Worm (Caenorhabditis elegans) whole organism, late embryonic: ENCODE results near the gene K10B3.1.

Source experiments
- K02D7.2 ChIP-seq: sonication (generic microtip); optimal IDR thresholded peaks from 2 replicates; lab custom pipeline; 2017; ENCODE audit warnings: mild to moderate bottlenecking, missing genetic modification characterization, missing compliant biosample characterization
- T23F11.4 ChIP-seq: fragments of 200-800 bp; sonication (Bioruptor generic); optimal IDR thresholded peaks from 2 replicates; lab custom pipeline; 2018; ENCODE audit warnings: mild to moderate bottlenecking, missing genetic modification characterization, missing compliant biosample characterization
- ahr-1 ChIP-seq: sonication (generic microtip); optimal IDR thresholded peaks from 2 replicates; lab custom pipeline; 2016; ENCODE audit warnings: missing genetic modification characterization, missing compliant biosample characterization
- ceh-22 ChIP-seq: sonication (generic microtip); optimal IDR thresholded peaks from 2 replicates; lab custom pipeline; 2017; ENCODE audit warnings: missing biosample characterization, missing genetic modification characterization
- ceh-24 ChIP-seq: sonication (generic microtip); optimal IDR thresholded peaks from 2 replicates; lab custom pipeline; 2016; ENCODE audit warnings: mild to moderate bottlenecking, missing genetic modification characterization, missing compliant biosample characterization
- ceh-31 ChIP-seq: sonication (generic microtip); optimal IDR thresholded peaks from 2 replicates; lab custom pipeline; 2016; ENCODE audit warnings: missing genetic modification characterization, missing compliant biosample characterization
- ceh-34 ChIP-seq: sonication (generic microtip); optimal IDR thresholded peaks from 2 replicates; lab custom pipeline; 2016; ENCODE audit warnings: mild to moderate bottlenecking, missing genetic modification characterization, missing compliant biosample characterization
- ceh-48 ChIP-seq: sonication (generic microtip); optimal IDR thresholded peaks from 2 replicates; lab custom pipeline; 2016; ENCODE audit warnings: missing genetic modification characterization, inconsistent platforms, missing compliant biosample characterization
- ceh-6 ChIP-seq: fragments of 200-800 bp; sonication (Bioruptor generic); optimal IDR thresholded peaks from 2 replicates; lab custom pipeline; 2018; ENCODE audit warnings: mild to moderate bottlenecking, missing genetic modification characterization, missing compliant biosample characterization
- ceh-9 ChIP-seq: sonication (generic microtip); optimal IDR thresholded peaks from 2 replicates; lab custom pipeline; 2016; ENCODE audit warnings: mild to moderate bottlenecking, missing genetic modification characterization, inconsistent platforms, missing compliant biosample characterization
- fax-1 ChIP-seq: sonication (generic microtip); optimal IDR thresholded peaks from 2 replicates; lab custom pipeline; 2016; ENCODE audit warnings: missing genotype, missing genetic modification characterization, missing compliant biosample characterization
- fkh-10 ChIP-seq: fragments of 150-350 bp; optimal IDR thresholded peaks from 2 replicates; lab custom pipeline; 2014; ENCODE audit warnings: missing biosample characterization, missing genetic modification reagents, missing genetic modification characterization
- fkh-6 ChIP-seq: sonication (generic microtip); optimal IDR thresholded peaks from 2 replicates; lab custom pipeline; 2016; ENCODE audit warnings: missing genetic modification characterization, missing compliant biosample characterization
- hlh-13 ChIP-seq: fragments of 200-800 bp; sonication (Bioruptor generic); optimal IDR thresholded peaks from 2 replicates; lab custom pipeline; 2018; ENCODE audit warnings: mild to moderate bottlenecking, missing genetic modification characterization, missing compliant biosample characterization
- hlh-30 ChIP-seq: sonication (generic microtip); optimal IDR thresholded peaks from 2 replicates; lab custom pipeline; 2017; ENCODE audit warnings: antibody characterized with exemption, missing genetic modification characterization, missing compliant biosample characterization; ENCODE audit not compliant: insufficient read depth
- hlh-6 ChIP-seq: sonication (generic microtip); optimal IDR thresholded peaks from 2 replicates; lab custom pipeline; 2016; ENCODE audit warnings: missing genotype, missing genetic modification characterization, missing compliant biosample characterization
- hlh-8 ChIP-seq: sonication (generic microtip); optimal IDR thresholded peaks from 2 replicates; lab custom pipeline; 2016; ENCODE audit warnings: missing genotype, missing genetic modification characterization, missing compliant biosample characterization
- lin-11 ChIP-seq: fragments of 200-800 bp; sonication (Bioruptor generic); optimal IDR thresholded peaks from 2 replicates; lab custom pipeline; 2018; ENCODE audit warnings: mild to moderate bottlenecking, missing genetic modification characterization, missing compliant biosample characterization
- mec-3 ChIP-seq: sonication (generic microtip); optimal IDR thresholded peaks from 2 replicates; lab custom pipeline; 2016; ENCODE audit warnings: borderline replicate concordance, missing genetic modification characterization, missing compliant biosample characterization
- nfya-1 ChIP-seq: sonication (generic microtip); optimal IDR thresholded peaks from 2 replicates; lab custom pipeline; 2017; ENCODE audit warnings: missing genetic modification characterization, mild to moderate bottlenecking, missing compliant biosample characterization, antibody characterized with exemption, moderate library complexity
- nhr-11 ChIP-seq: fragments of 150-350 bp; optimal IDR thresholded peaks from 2 replicates; lab custom pipeline; 2014; ENCODE audit warnings: missing biosample characterization, missing genetic modification characterization
- npax-4 ChIP-seq: sonication (generic microtip); optimal IDR thresholded peaks from 2 replicates; lab custom pipeline; 2016; ENCODE audit warnings: missing genetic modification characterization, missing compliant biosample characterization
- pat-9 ChIP-seq: fragments of 200-800 bp; sonication (Bioruptor generic); optimal IDR thresholded peaks from 2 replicates; lab custom pipeline; 2018; ENCODE audit warnings: mild to moderate bottlenecking, missing genetic modification characterization, moderate library complexity, missing compliant biosample characterization
- pha-2 ChIP-seq: sonication (generic microtip); optimal IDR thresholded peaks from 2 replicates; lab custom pipeline; 2017; ENCODE audit warnings: mild to moderate bottlenecking, missing genetic modification characterization, missing compliant biosample characterization
- pros-1 ChIP-seq: fragments of 150-350 bp; optimal IDR thresholded peaks from 2 replicates; lab custom pipeline; 2014; ENCODE audit warnings: missing biosample characterization, missing genetic modification reagents, missing genetic modification characterization
- sox-4 ChIP-seq: sonication (generic microtip); optimal IDR thresholded peaks from 2 replicates; lab custom pipeline; 2017; ENCODE audit warnings: mild to moderate bottlenecking, missing genetic modification characterization, inconsistent platforms, missing compliant biosample characterization
- tbx-2 ChIP-seq: sonication (generic microtip); optimal IDR thresholded peaks from 2 replicates; lab custom pipeline; 2016; ENCODE audit warnings: missing genetic modification characterization, missing compliant biosample characterization
- tbx-7 ChIP-seq: sonication (generic microtip); optimal IDR thresholded peaks from 2 replicates; lab custom pipeline; 2016; ENCODE audit warnings: missing genotype, missing genetic modification characterization, missing compliant biosample characterization
- unc-42 ChIP-seq: sonication (generic microtip); optimal IDR thresholded peaks from 2 replicates; lab custom pipeline; 2016; ENCODE audit warnings: missing genotype, missing genetic modification characterization, missing compliant biosample characterization
- unc-86 ChIP-seq: sonication (generic microtip); optimal IDR thresholded peaks from 2 replicates; lab custom pipeline; 2016; ENCODE audit warnings: missing genetic modification characterization, missing compliant biosample characterization
- ztf-16 ChIP-seq: sonication (generic microtip); optimal IDR thresholded peaks from 2 replicates; lab custom pipeline; 2017; ENCODE audit warnings: missing genetic modification characterization, missing compliant biosample characterization

K10B3.1 gene

ce11 chrX:3127626-3128142 lies 7.6 kb upstream of the K10B3.1 start (continued):
- TF ChIP-seq nhr-11 (tag; lab: Kevin White, UChicago) (no peak), hlh-6 (tag; lab: Kevin White, UChicago) (peak; percentile 80), tbx-2 (tag; lab: Kevin White, UChicago) (peak; percentile 96), tbx-7 (tag; lab: Kevin White, UChicago) (peak; percentile 46), ceh-6 (GFP tag; lab: Kevin White, UChicago) (peak; percentile 52), fax-1 (tag; lab: Kevin White, UChicago) (peak; percentile 43), unc-42 (tag; lab: Kevin White, UChicago) (peak; percentile 94), pat-9 (tag; lab: Kevin White, UChicago) (peak; percentile 62), ceh-48 (tag; lab: Kevin White, UChicago) (peak; percentile 65), pha-2 (tag; lab: Kevin White, UChicago) (peak; percentile 19), fkh-6 (peak; percentile 56), nfya-1 (tag; lab: Kevin White, UChicago) (peak; percentile 97), T23F11.4 (GFP tag; lab: Kevin White, UChicago) (peak; percentile 72), lin-11 (tag; lab: Kevin White, UChicago) (no peak), ceh-34 (tag; lab: Kevin White, UChicago) (peak; percentile 97), K02D7.2 (no peak), ceh-9 (tag; lab: Kevin White, UChicago) (no peak)

ce11 chrX:3139516-3140301 lies 4.4 kb downstream of the K10B3.1 start:
- TF ChIP-seq ztf-16 (tag; lab: Kevin White, UChicago) (no peak), mec-3 (tag; lab: Kevin White, UChicago) (no peak), pat-9 (tag; lab: Kevin White, UChicago) (no peak), ceh-24 (tag; lab: Kevin White, UChicago) (no peak), fkh-10 (GFP tag; lab: Kevin White, UChicago) (no peak), npax-4 (no peak)
- TF ChIP-seq, all 69 proteins: peak for 0

ce11 chrX:3141704-3142103 lies 6.4 kb downstream of the K10B3.1 start:
- TF ChIP-seq hlh-13 (no peak), unc-42 (tag; lab: Kevin White, UChicago) (no peak), hlh-30 (tag; lab: Kevin White, UChicago) (no peak), nhr-11 (tag; lab: Kevin White, UChicago) (no peak), ceh-31 (no peak), ceh-22 (tag; lab: Kevin White, UChicago) (no peak), pros-1 (tag; lab: Kevin White, UChicago) (no peak), ahr-1 (tag; lab: Kevin White, UChicago) (no peak), lin-11 (tag; lab: Kevin White, UChicago) (no peak), hlh-8 (tag; lab: Kevin White, UChicago) (no peak), sox-4 (tag; lab: Kevin White, UChicago) (no peak), ceh-9 (tag; lab: Kevin White, UChicago) (no peak)

ce11 chrX:3145265-3145664 lies 10.0 kb downstream of the K10B3.1 start, which contains the start of gene C15C7.4:
TSS of gene C15C7.4 (plus strand) at chrX:3145565.
- no peak for TF ChIP-seq unc-86 (tag; lab: Kevin White, UChicago)
- no peak for TF ChIP-seq hlh-13
- no peak for TF ChIP-seq ceh-22 (tag; lab: Kevin White, UChicago)

ce11 chrX:3152361-3152760 lies 17.1 kb downstream of the K10B3.1 start, which contains the start of gene bbln-1:
TSS of gene bbln-1 (minus strand) at chrX:3152461.
- TF ChIP-seq fax-1 (tag; lab: Kevin White, UChicago): no peak
